Worm (Caenorhabditis elegans) whole organism, mixed stage, embryonic: ENCODE measurements around the gene vit-3.

ENCODE experiments used
- M03D4.4 ChIP-seq: sonication (generic microtip); optimal IDR thresholded peaks from 2 replicates; lab custom pipeline; 2017; ENCODE audit warnings: mild to moderate bottlenecking, missing genetic modification characterization, missing compliant biosample characterization
- blmp-1 ChIP-seq: fragments of 150-350 bp; optimal IDR thresholded peaks from 2 replicates; lab custom pipeline; 2014; ENCODE audit warnings: missing biosample characterization, missing genetic modification characterization
- ceh-39 ChIP-seq: fragments of 150-350 bp; optimal IDR thresholded peaks from 2 replicates; lab custom pipeline; 2014; ENCODE audit warnings: missing biosample characterization, missing genetic modification characterization
- ceh-83 ChIP-seq: fragments of 200-800 bp; sonication (Bioruptor generic); optimal IDR thresholded peaks from 2 replicates; lab custom pipeline; 2018; ENCODE audit warnings: mild to moderate bottlenecking, missing genetic modification characterization, missing compliant biosample characterization
- ces-1 ChIP-seq: fragments of 150-350 bp; optimal IDR thresholded peaks from 2 replicates; lab custom pipeline; 2014; ENCODE audit warnings: missing biosample characterization, missing genetic modification reagents, missing genetic modification characterization
- cnd-1 ChIP-seq: fragments of 200-800 bp; sonication (Bioruptor generic); optimal IDR thresholded peaks from 2 replicates; lab custom pipeline; 2018; ENCODE audit warnings: mild to moderate bottlenecking, missing genetic modification characterization, missing compliant biosample characterization
- drap-1 ChIP-seq: fragments of 200-800 bp; sonication (Bioruptor generic); optimal IDR thresholded peaks from 3 replicates; lab custom pipeline; 2018; ENCODE audit warnings: mild to moderate bottlenecking, missing genetic modification characterization, missing compliant biosample characterization
- elt-1 ChIP-seq: sonication (generic microtip); optimal IDR thresholded peaks from 2 replicates; lab custom pipeline; 2017; ENCODE audit warnings: missing genetic modification characterization, mild to moderate bottlenecking, missing compliant biosample characterization, antibody characterized with exemption, moderate library complexity, borderline replicate concordance; ENCODE audit not compliant: insufficient read depth
- elt-3 ChIP-seq: fragments of 150-350 bp; optimal IDR thresholded peaks from 2 replicates; lab custom pipeline; 2014; ENCODE audit warnings: missing biosample characterization, missing genetic modification characterization
- flh-1 ChIP-seq: fragments of 200-800 bp; sonication (Bioruptor generic); optimal IDR thresholded peaks from 2 replicates; lab custom pipeline; 2018; ENCODE audit warnings: mild to moderate bottlenecking, missing genetic modification characterization, moderate library complexity, missing compliant biosample characterization
- ham-2 ChIP-seq: fragments of 200-800 bp; sonication (Bioruptor generic); optimal IDR thresholded peaks from 2 replicates; lab custom pipeline; 2018; ENCODE audit warnings: mild to moderate bottlenecking, missing genetic modification characterization, missing compliant biosample characterization
- hlh-1 ChIP-seq: fragments of 150-350 bp; optimal IDR thresholded peaks from 2 replicates; lab custom pipeline; 2014; ENCODE audit warnings: missing biosample characterization, missing genetic modification reagents, missing genetic modification characterization
- lin-13 ChIP-seq: fragments of 150-350 bp; optimal IDR thresholded peaks from 2 replicates; lab custom pipeline; 2014; ENCODE audit warnings: missing biosample characterization, missing genetic modification characterization
- lin-32 ChIP-seq: fragments of 200-800 bp; sonication (Bioruptor generic); optimal IDR thresholded peaks from 2 replicates; lab custom pipeline; 2018; ENCODE audit warnings: mild to moderate bottlenecking, missing genetic modification characterization, missing compliant biosample characterization
- lsy-2 ChIP-seq: fragments of 150-350 bp; optimal IDR thresholded peaks from 2 replicates; lab custom pipeline; 2014; ENCODE audit warnings: missing biosample characterization, missing genetic modification characterization
- mab-5 ChIP-seq: fragments of 150-350 bp; optimal IDR thresholded peaks from 2 replicates; lab custom pipeline; 2014; ENCODE audit warnings: missing biosample characterization, missing genetic modification characterization
- mep-1 ChIP-seq: fragments of 150-350 bp; optimal IDR thresholded peaks from 2 replicates; lab custom pipeline; 2017; ENCODE audit warnings: missing biosample characterization, missing genetic modification reagents, missing genetic modification characterization, inconsistent platforms
- mls-2 ChIP-seq: sonication (generic microtip); optimal IDR thresholded peaks from 2 replicates; lab custom pipeline; 2016; ENCODE audit warnings: mild to moderate bottlenecking, missing genetic modification characterization, moderate library complexity, missing compliant biosample characterization
- nhr-12 ChIP-seq: fragments of 150-350 bp; optimal IDR thresholded peaks from 2 replicates; lab custom pipeline; 2014; ENCODE audit warnings: missing biosample characterization, missing genetic modification characterization
- nhr-2 ChIP-seq: fragments of 150-350 bp; optimal IDR thresholded peaks from 2 replicates; lab custom pipeline; 2014; ENCODE audit warnings: missing biosample characterization, missing genetic modification characterization
- pha-4 ChIP-seq: fragments of 150-350 bp; optimal IDR thresholded peaks from 2 replicates; lab custom pipeline; 2018; ENCODE audit warnings: missing biosample characterization, missing genetic modification reagents, missing genetic modification characterization
- sem-2 ChIP-seq: fragments of 200-800 bp; sonication (Bioruptor generic); optimal IDR thresholded peaks from 2 replicates; lab custom pipeline; 2018; ENCODE audit warnings: mild to moderate bottlenecking, missing genetic modification characterization, missing compliant biosample characterization
- snpc-4 ChIP-seq: fragments of 150-350 bp; optimal IDR thresholded peaks from 2 replicates; lab custom pipeline; 2014; ENCODE audit warnings: missing biosample characterization, missing genetic modification characterization
- sptf-1 ChIP-seq: sonication (generic microtip); optimal IDR thresholded peaks from 2 replicates; lab custom pipeline; 2017; ENCODE audit warnings: mild to moderate bottlenecking, missing genetic modification characterization, moderate library complexity, missing compliant biosample characterization
- tbx-8 ChIP-seq: fragments of 200-800 bp; sonication (Bioruptor generic); optimal IDR thresholded peaks from 2 replicates; lab custom pipeline; 2018; ENCODE audit warnings: mild to moderate bottlenecking, missing genetic modification characterization, moderate library complexity, missing compliant biosample characterization
- unc-120 ChIP-seq: sonication (generic microtip); optimal IDR thresholded peaks from 2 replicates; lab custom pipeline; 2017; ENCODE audit warnings: missing genetic modification characterization, missing compliant biosample characterization; ENCODE audit not compliant: poor library complexity, severe bottlenecking
- unc-62 ChIP-seq: fragments of 150-350 bp; optimal IDR thresholded peaks from 2 replicates; lab custom pipeline; 2014; ENCODE audit warnings: missing biosample characterization, missing genetic modification reagents, missing genetic modification characterization
- zip-8 ChIP-seq: fragments of 150-350 bp; optimal IDR thresholded peaks from 2 replicates; lab custom pipeline; 2014; ENCODE audit warnings: missing biosample characterization, missing genetic modification characterization

Gene vit-3

ce11 chrX:3547828-3548227 is 24.5 kb downstream of the vit-3 start:
- no peak for TF ChIP-seq sptf-1 (tag; lab: Kevin White, UChicago)
- TF ChIP-seq pha-4, result no peak

DNA sequence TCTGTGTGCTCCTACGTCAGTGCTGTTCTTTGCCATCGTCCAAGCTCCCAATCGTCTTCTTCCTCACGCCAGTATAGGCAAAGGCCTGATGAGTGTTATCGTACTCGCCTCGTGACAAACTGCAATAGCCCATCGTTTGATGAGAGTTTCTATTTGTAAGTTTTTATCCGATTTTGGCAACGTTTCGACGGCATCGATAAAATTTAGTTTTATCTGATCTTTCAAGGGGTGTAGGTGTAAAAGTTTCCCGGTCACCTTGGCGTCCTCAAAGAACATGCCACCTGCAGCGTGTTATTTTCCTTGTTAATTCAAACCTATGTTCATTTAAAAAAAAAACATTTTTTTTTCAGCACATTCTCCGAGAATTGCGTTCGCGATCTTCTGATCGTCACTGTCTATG is 25.3 kb downstream of the vit-3 start:
- no peak for TF ChIP-seq ceh-39 (tag; lab: Kevin White, UChicago)
- TF ChIP-seq drap-1 (GFP tag; lab: Kevin White, UChicago), result no peak
- no peak for TF ChIP-seq unc-62 (GFP tag; lab: Kevin White, UChicago)
- no peak for TF ChIP-seq nhr-12 (tag; lab: Kevin White, UChicago)
- no peak for TF ChIP-seq unc-120 (tag; lab: Kevin White, UChicago)
- no peak for TF ChIP-seq elt-3 (tag; lab: Kevin White, UChicago)
- no peak for TF ChIP-seq ham-2 (GFP tag; lab: Kevin White, UChicago)
- TF ChIP-seq sptf-1 (tag; lab: Kevin White, UChicago), result no peak
- TF ChIP-seq mab-5 (tag; lab: Kevin White, UChicago), result no peak
- no peak for TF ChIP-seq nhr-2 (tag; lab: Kevin White, UChicago)
- TF ChIP-seq tbx-8, result no peak
- no peak for TF ChIP-seq flh-1 (GFP tag; lab: Kevin White, UChicago)
- no peak for TF ChIP-seq snpc-4

DNA sequence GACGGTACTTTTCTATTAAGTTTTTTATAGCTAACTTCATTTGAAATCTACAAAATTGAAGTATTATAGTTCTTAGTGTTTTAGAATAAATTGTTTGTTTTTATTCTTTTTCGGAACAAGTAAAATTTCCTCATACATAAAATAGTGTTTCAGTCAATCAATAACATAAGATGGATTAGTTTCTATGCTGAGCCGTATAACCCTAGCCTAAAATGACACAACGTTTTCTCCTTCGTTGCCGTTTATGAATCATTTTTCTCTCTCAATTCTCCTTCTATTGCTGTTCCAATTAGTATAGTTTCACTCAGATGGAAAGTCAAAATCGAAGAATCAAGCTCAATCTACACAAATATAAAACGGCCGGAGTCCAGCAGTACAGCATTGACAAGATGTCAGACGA is 30.1 kb downstream of the vit-3 start, which contains the start of gene rgs-7:
rgs-7 (plus strand) TSS at position 301 of the 400 bp plus-strand sequence.
- TF ChIP-seq flh-1 (GFP tag; lab: Kevin White, UChicago), result no peak
- no peak for TF ChIP-seq nhr-12 (tag; lab: Kevin White, UChicago)
- TF ChIP-seq ceh-39 (tag; lab: Kevin White, UChicago), result no peak
- no peak for TF ChIP-seq tbx-8
- TF ChIP-seq elt-1 (tag; lab: Kevin White, UChicago), result no peak
- TF ChIP-seq blmp-1 (tag; lab: Kevin White, UChicago), result no peak
- TF ChIP-seq hlh-1 (tag; lab: Kevin White, UChicago), result no peak
- no peak for TF ChIP-seq ceh-83 (GFP tag; lab: Kevin White, UChicago)
- no peak for TF ChIP-seq mab-5 (tag; lab: Kevin White, UChicago)
- no peak for TF ChIP-seq lin-32
- TF ChIP-seq mls-2 (tag; lab: Kevin White, UChicago), result no peak
- no peak for TF ChIP-seq M03D4.4 (tag; lab: Kevin White, UChicago)
- no peak for TF ChIP-seq drap-1 (GFP tag; lab: Kevin White, UChicago)
- TF ChIP-seq elt-3 (tag; lab: Kevin White, UChicago), result no peak
- no peak for TF ChIP-seq nhr-2 (tag; lab: Kevin White, UChicago)
- TF ChIP-seq snpc-4, result no peak
- no peak for TF ChIP-seq unc-120 (tag; lab: Kevin White, UChicago)
- TF ChIP-seq lin-13, result no peak
- TF ChIP-seq lsy-2, result no peak

- peak; percentile 24 for TF ChIP-seq M03D4.4 (tag; lab: Kevin White, UChicago)
- peak; percentile 73 for TF ChIP-seq unc-120 (tag; lab: Kevin White, UChicago)
- TF ChIP-seq mep-1 (tag; lab: Kevin White, UChicago), result peak; percentile 37
- peak; percentile 51 for TF ChIP-seq hlh-1 (tag; lab: Kevin White, UChicago)
- no peak for TF ChIP-seq nhr-12 (tag; lab: Kevin White, UChicago)
- TF ChIP-seq ham-2 (GFP tag; lab: Kevin White, UChicago), result peak; percentile 43
- TF ChIP-seq mls-2 (tag; lab: Kevin White, UChicago), result peak; percentile 41
- TF ChIP-seq drap-1 (GFP tag; lab: Kevin White, UChicago), result peak; percentile 17
- TF ChIP-seq unc-62 (GFP tag; lab: Kevin White, UChicago), result peak; percentile 55
- peak; percentile 39 for TF ChIP-seq cnd-1 (tag; lab: Kevin White, UChicago)
- no peak for TF ChIP-seq blmp-1 (tag; lab: Kevin White, UChicago)
- peak; percentile 31 for TF ChIP-seq pha-4
- TF ChIP-seq sem-2 (GFP tag; lab: Kevin White, UChicago), result no peak
- TF ChIP-seq nhr-2 (tag; lab: Kevin White, UChicago), result peak; percentile 82
- TF ChIP-seq elt-1 (tag; lab: Kevin White, UChicago), result peak; percentile 13
- peak; percentile 33 for TF ChIP-seq ces-1 (GFP tag; lab: Kevin White, UChicago)
- peak; percentile 28 for TF ChIP-seq lin-13
- TF ChIP-seq tbx-8, result no peak
Observed at ce11 chrX:3540861-3541260, 31.5 kb downstream of the vit-3 start.

DNA sequence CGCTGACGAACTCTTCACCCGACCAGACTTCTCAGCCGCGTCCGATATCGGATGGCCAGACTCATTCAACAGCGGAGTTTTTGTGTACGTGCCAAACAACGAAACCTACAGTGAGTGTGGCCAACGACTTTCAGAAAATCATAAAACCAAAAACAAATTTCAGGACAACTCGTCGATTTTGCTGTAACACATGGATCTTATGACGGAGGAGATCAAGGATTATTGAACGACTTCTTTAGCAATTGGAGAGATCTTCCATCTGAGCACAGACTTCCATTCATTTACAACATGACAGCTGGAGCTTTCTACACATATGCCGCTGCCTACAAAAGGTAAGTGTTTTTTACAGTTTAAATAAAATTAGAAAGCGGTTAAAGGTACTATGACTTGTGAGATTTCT is 34.3 kb downstream of the vit-3 start:
- TF ChIP-seq flh-1 (GFP tag; lab: Kevin White, UChicago) (no peak), ces-1 (GFP tag; lab: Kevin White, UChicago) (no peak), zip-8 (tag; lab: Kevin White, UChicago) (no peak), lin-32 (no peak), drap-1 (GFP tag; lab: Kevin White, UChicago) (no peak)
- TF ChIP-seq, all 35 proteins: peak for 0
